Fruit fly (Drosophila melanogaster) whole organism, embryonic: ENCODE results near the gene CG3662.

Source experiments
- C15 ChIP-seq: fragments of 200-800 bp; sonication (Bioruptor generic); IDR thresholded peaks from 3 replicates; pipeline ENCODE4 v1.3.6; 2022; ENCODE audit warnings: missing biosample characterization, missing genetic modification characterization
- CG10654 ChIP-seq: fragments of 200-800 bp; sonication (Bioruptor generic); optimal IDR thresholded peaks from 2 replicates; lab custom pipeline; 2016; ENCODE audit warnings: missing biosample characterization, missing genetic modification characterization
- CG10979 ChIP-seq: fragments of 200-800 bp; sonication (Bioruptor generic); optimal IDR thresholded peaks from 2 replicates; lab custom pipeline; 2018; ENCODE audit warnings: missing biosample characterization, mild to moderate bottlenecking, missing genetic modification characterization, moderate library complexity
- CG11247 ChIP-seq: fragments of 200-800 bp; sonication (Bioruptor generic); IDR thresholded peaks from 2 replicates; pipeline ENCODE4 v1.3.6; 2022; ENCODE audit warnings: missing biosample characterization, missing genetic modification characterization
- CG11560 ChIP-seq: fragments of 200-800 bp; sonication (Bioruptor generic); IDR thresholded peaks from 3 replicates; pipeline ENCODE4 v1.3.6; 2022; ENCODE audit warnings: missing biosample characterization, missing genetic modification characterization
- CG12155 ChIP-seq: fragments of 200-800 bp; sonication (Bioruptor generic); optimal IDR thresholded peaks from 3 replicates; lab custom pipeline; 2016; ENCODE audit warnings: missing biosample characterization, missing genetic modification characterization
- CG15479 ChIP-seq: fragments of 200-800 bp; sonication (Bioruptor generic); optimal IDR thresholded peaks from 3 replicates; lab custom pipeline; 2019; ENCODE audit warnings: missing biosample characterization, mild to moderate bottlenecking, missing genetic modification characterization, moderate library complexity
- CG15696 ChIP-seq: fragments of 200-800 bp; sonication (Bioruptor generic); optimal IDR thresholded peaks from 2 replicates; lab custom pipeline; 2019; ENCODE audit warnings: missing biosample characterization, mild to moderate bottlenecking, missing genetic modification characterization, moderate library complexity
- CG17568 ChIP-seq: fragments of 200-800 bp; sonication (Bioruptor generic); optimal IDR thresholded peaks from 2 replicates; lab custom pipeline; 2018; ENCODE audit warnings: missing biosample characterization, mild to moderate bottlenecking, missing genetic modification characterization, moderate library complexity
- CG34224 ChIP-seq: fragments of 200-800 bp; sonication (Bioruptor generic); IDR thresholded peaks from 3 replicates; pipeline ENCODE4 v1.3.6; 2022; ENCODE audit warnings: missing biosample characterization, missing genetic modification characterization; ENCODE audit not compliant: partially characterized antibody
- CG3726 ChIP-seq: fragments of 200-800 bp; sonication (Bioruptor generic); IDR thresholded peaks from 3 replicates; pipeline ENCODE4, ENCODE4 v1.3.6; 2022; ENCODE audit warnings: missing biosample characterization, missing genetic modification characterization
- CG3995 ChIP-seq: fragments of 200-800 bp; sonication (Bioruptor generic); optimal IDR thresholded peaks from 3 replicates; lab custom pipeline; 2016; ENCODE audit warnings: missing biosample characterization, missing genetic modification characterization
- CG5245 ChIP-seq: fragments of 200-800 bp; sonication (Bioruptor generic); optimal IDR thresholded peaks from 3 replicates; lab custom pipeline; 2016; ENCODE audit warnings: missing biosample characterization, missing genetic modification characterization
- CG6254 ChIP-seq: fragments of 200-800 bp; sonication (Bioruptor generic); optimal IDR thresholded peaks from 3 replicates; lab custom pipeline; 2017; ENCODE audit warnings: mild to moderate bottlenecking, missing biosample characterization, missing genetic modification reagents, missing genetic modification characterization
- CG8359 ChIP-seq: fragments of 200-800 bp; sonication (Bioruptor generic); optimal IDR thresholded peaks from 2 replicates; lab custom pipeline; 2017; ENCODE audit warnings: missing biosample characterization, mild to moderate bottlenecking, missing genetic modification characterization, borderline replicate concordance
- CG9437 ChIP-seq: fragments of 200-800 bp; sonication (Bioruptor generic); optimal IDR thresholded peaks from 2 replicates; lab custom pipeline; 2018; ENCODE audit warnings: missing biosample characterization, mild to moderate bottlenecking, missing genetic modification characterization
- CG9609 ChIP-seq: fragments of 200-800 bp; sonication (Bioruptor generic); optimal IDR thresholded peaks from 3 replicates; lab custom pipeline; 2016; ENCODE audit warnings: missing biosample characterization, missing genetic modification characterization
- CG9932 ChIP-seq: fragments of 200-800 bp; sonication (Bioruptor generic); IDR thresholded peaks from 2 replicates; pipeline ENCODE4 v1.3.6; 2022; ENCODE audit warnings: missing biosample characterization, missing genetic modification characterization
- Chrac-16 ChIP-seq: fragments of 200-800 bp; sonication (Bioruptor generic); optimal IDR thresholded peaks from 3 replicates; lab custom pipeline; 2016; ENCODE audit warnings: missing biosample characterization, missing genetic modification characterization
- Deaf1 ChIP-seq: fragments of 200-800 bp; optimal IDR thresholded peaks from 3 replicates; lab custom pipeline; 2019; ENCODE audit warnings: missing biosample characterization, mild to moderate bottlenecking, missing genetic modification characterization, moderate library complexity
- Drgx ChIP-seq: fragments of 200-800 bp; sonication (Bioruptor generic); IDR thresholded peaks from 2 replicates; pipeline ENCODE4 v1.3.6; 2022; ENCODE audit warnings: missing biosample characterization, missing genetic modification characterization
- E2f2 ChIP-seq: fragments of 200-800 bp; sonication (Bioruptor generic); IDR thresholded peaks from 2 replicates; pipeline ENCODE4 v1.3.6; 2022; ENCODE audit warnings: missing biosample characterization, missing genetic modification characterization
- GATAe ChIP-seq: fragments of 200-800 bp; sonication (Bioruptor generic); conservative IDR thresholded peaks from 2 replicates; pipeline ENCODE4 v1.3.6; 2022; ENCODE audit warnings: missing biosample characterization, missing genetic modification characterization
- HLH4C ChIP-seq: fragments of 200-800 bp; sonication (Bioruptor generic); IDR thresholded peaks from 3 replicates; pipeline ENCODE4 v1.3.6; 2022; ENCODE audit warnings: missing biosample characterization, missing genetic modification characterization; ENCODE audit not compliant: partially characterized antibody
- Oaz ChIP-seq: fragments of 200-800 bp; sonication (Bioruptor generic); IDR thresholded peaks from 2 replicates; pipeline ENCODE4 v1.3.6; 2022; ENCODE audit warnings: missing biosample characterization, missing genetic modification characterization
- Pdp1 ChIP-seq, 2 experiments: fragments of 200-800 bp; sonication (Bioruptor generic); optimal IDR thresholded peaks; 3 replicates each; lab custom pipeline; 2016; ENCODE audit warnings: missing biosample characterization in 2 of 2, missing genetic modification characterization in 2 of 2, mild to moderate bottlenecking in 1 of 2, moderate library complexity in 1 of 2
- Sox102F ChIP-seq: fragments of 200-800 bp; sonication (Bioruptor generic); optimal IDR thresholded peaks from 2 replicates; lab custom pipeline; 2018; ENCODE audit warnings: missing biosample characterization, mild to moderate bottlenecking, missing genetic modification characterization, moderate library complexity
- Spps ChIP-seq: fragments of 200-800 bp; sonication (Bioruptor generic); optimal IDR thresholded peaks from 2 replicates; lab custom pipeline; 2018; ENCODE audit warnings: missing biosample characterization, mild to moderate bottlenecking, missing genetic modification characterization
- Xrp1 ChIP-seq: fragments of 200-800 bp; sonication (Bioruptor generic); IDR thresholded peaks from 2 replicates; pipeline ENCODE4 v1.3.6; 2022; ENCODE audit warnings: missing biosample characterization, missing genetic modification characterization
- cg ChIP-seq: fragments of 200-800 bp; sonication (Bioruptor generic); optimal IDR thresholded peaks from 3 replicates; lab custom pipeline; 2019; ENCODE audit warnings: missing biosample characterization, mild to moderate bottlenecking, missing genetic modification characterization, moderate library complexity
- croc ChIP-seq: fragments of 200-800 bp; sonication (Bioruptor generic); conservative IDR thresholded peaks from 3 replicates; pipeline ENCODE4 v1.3.6; 2022; ENCODE audit warnings: missing biosample characterization, missing genetic modification characterization
- crp ChIP-seq, 2 experiments: fragments of 200-800 bp; sonication (Bioruptor generic); optimal IDR thresholded peaks; 2 replicates in 1 of 2; 3 replicates in 1 of 2; lab custom pipeline; 2017; ENCODE audit warnings: missing biosample characterization in 2 of 2, missing genetic modification characterization in 2 of 2, mild to moderate bottlenecking in 1 of 2, moderate library complexity in 1 of 2
- disco-r ChIP-seq: fragments of 200-800 bp; sonication (Bioruptor generic); optimal IDR thresholded peaks from 2 replicates; lab custom pipeline; 2016; ENCODE audit warnings: missing biosample characterization, missing genetic modification characterization
- fd64A ChIP-seq: fragments of 200-800 bp; sonication (Bioruptor generic); optimal IDR thresholded peaks from 3 replicates; lab custom pipeline; 2018; ENCODE audit warnings: missing biosample characterization, mild to moderate bottlenecking, missing genetic modification characterization
- gfzf ChIP-seq: fragments of 200-800 bp; sonication (Bioruptor generic); optimal IDR thresholded peaks from 2 replicates; lab custom pipeline; 2016; ENCODE audit warnings: missing biosample characterization, mild to moderate bottlenecking, missing genetic modification characterization, moderate library complexity
- h ChIP-seq: fragments of >200 bp; optimal IDR thresholded peaks from 2 replicates; lab custom pipeline; 2017
- insv ChIP-seq, 2 experiments: fragments of 200-800 bp; sonication (Bioruptor generic); optimal IDR thresholded peaks; 3 replicates each; lab custom pipeline; 2016 to 2018; ENCODE audit warnings: missing biosample characterization in 2 of 2, missing genetic modification characterization in 2 of 2
- kay ChIP-seq: fragments of 200-800 bp; sonication (Bioruptor generic); optimal IDR thresholded peaks from 2 replicates; lab custom pipeline; 2016; ENCODE audit warnings: missing biosample characterization, missing genetic modification characterization
- ken ChIP-seq: fragments of 200-800 bp; sonication (Bioruptor generic); IDR thresholded peaks from 3 replicates; pipeline ENCODE4 v1.3.6; 2022; ENCODE audit warnings: missing biosample characterization, missing genetic modification characterization
- luna ChIP-seq: fragments of 200-800 bp; sonication (Bioruptor generic); optimal IDR thresholded peaks from 2 replicates; lab custom pipeline; 2016; ENCODE audit warnings: missing biosample characterization, missing genetic modification characterization
- mam ChIP-seq: fragments of 200-800 bp; sonication (Bioruptor generic); optimal IDR thresholded peaks from 3 replicates; lab custom pipeline; 2016; ENCODE audit warnings: missing biosample characterization, missing genetic modification characterization
- prd ChIP-seq, 3 experiments: fragments of >200 bp in 2 of 3; fragments of 200-800 bp in 1 of 3; sonication (Bioruptor generic) in 1 of 3; optimal IDR thresholded peaks in 2 of 3; IDR thresholded peaks in 1 of 3; 2 replicates in 2 of 3; 3 replicates in 1 of 3; pipeline versions ENCODE4 v1.3.6 to Lab custom; 2017 to 2022; ENCODE audit warnings: missing biosample characterization in 1 of 3, missing genetic modification characterization in 1 of 3
- scrt ChIP-seq: fragments of 200-800 bp; sonication (Bioruptor generic); optimal IDR thresholded peaks from 2 replicates; lab custom pipeline; 2018; ENCODE audit warnings: missing biosample characterization, mild to moderate bottlenecking, missing genetic modification characterization, moderate library complexity
- sens ChIP-seq: fragments of 200-800 bp; sonication (Bioruptor generic); peaks from one replicate; lab custom pipeline; 2016; ENCODE audit warnings: missing biosample characterization, missing genetic modification characterization
- sisA ChIP-seq: fragments of 200-800 bp; sonication (Bioruptor generic); IDR thresholded peaks from 2 replicates; pipeline ENCODE4 v1.3.6; 2022; ENCODE audit warnings: missing biosample characterization, missing genetic modification characterization
- tna ChIP-seq: fragments of 200-800 bp; sonication (Bioruptor generic); IDR thresholded peaks from 2 replicates; pipeline ENCODE4 v1.3.6; 2022; ENCODE audit warnings: missing biosample characterization, missing genetic modification characterization; ENCODE audit not compliant: partially characterized antibody
- twi ChIP-seq: fragments of 200-800 bp; optimal IDR thresholded peaks from 2 replicates; lab custom pipeline; 2019; ENCODE audit warnings: missing biosample characterization, mild to moderate bottlenecking, missing genetic modification characterization, moderate library complexity
- wdn ChIP-seq: fragments of 200-800 bp; sonication (Bioruptor generic); IDR thresholded peaks from 2 replicates; pipeline ENCODE4 v1.3.6; 2022; ENCODE audit warnings: missing biosample characterization, missing genetic modification characterization
- zen ChIP-seq: fragments of 200-800 bp; sonication (Bioruptor generic); optimal IDR thresholded peaks from 3 replicates; lab custom pipeline; 2018; ENCODE audit warnings: missing biosample characterization, mild to moderate bottlenecking, missing genetic modification characterization, moderate library complexity

Gene CG3662

dm6 chr2L:850727-851257 is 29.7 kb downstream of the CG3662 start, which contains the start of gene drongo (continued):
- no peak for TF ChIP-seq GATAe (GFP tag; lab: Robert Waterston, UW)
- TF ChIP-seq croc (GFP tag; lab: Robert Waterston, UW), result no peak
- no peak for TF ChIP-seq Spps
- TF ChIP-seq scrt (GFP tag; lab: Kevin White, UChicago), result peak; percentile 45
- TF ChIP-seq prd (optimal IDR thresholded peaks at IDR 0.05; lab: Kevin White, UChicago), result no peak
- 0 out of 3 replicates have a peak, but pooled peaks have one; percentile 15 for TF ChIP-seq prd (GFP tag; IDR thresholded peaks at IDR 0.05; lab: Robert Waterston, UW)
- peak; percentile 80 for TF ChIP-seq cg (GFP tag; lab: Kevin White, UChicago)
- TF ChIP-seq CG12155, result peak; percentile 60
- peak; percentile 33; the same call in 1 of the 2 replicates for TF ChIP-seq CG11247 (GFP tag; lab: Robert Waterston, UW)
- TF ChIP-seq luna (GFP tag; lab: Kevin White, UChicago), result no peak
- TF ChIP-seq CG3995, result peak; percentile 17
- TF ChIP-seq Xrp1, result 0 out of 2 replicates have a peak, but pooled peaks have one; percentile 30
- TF ChIP-seq mam (GFP tag; lab: Kevin White, UChicago), result no peak
- TF ChIP-seq insv (GFP tag; optimal IDR thresholded peaks at IDR 0.05; lab: Kevin White, UChicago), result peak in 1 of 2 experiments; percentile 54
- TF ChIP-seq Chrac-16 (GFP tag; lab: Kevin White, UChicago), result no peak
- TF ChIP-seq wdn, result no peak
- TF ChIP-seq CG6254, result no peak
- TF ChIP-seq CG10654 (GFP tag; lab: Kevin White, UChicago), result no peak
- no peak for TF ChIP-seq sisA (GFP tag; lab: Robert Waterston, UW)
- TF ChIP-seq CG15696 (tag; lab: Kevin White, UChicago), result no peak
- no peak for TF ChIP-seq crp (GFP tag; optimal IDR thresholded peaks at IDR 0.05; lab: Kevin White, UChicago)
- peak; percentile 100 for TF ChIP-seq gfzf (GFP tag; lab: Kevin White, UChicago)
- peak; percentile 97 for TF ChIP-seq E2f2 (GFP tag; lab: Robert Waterston, UW)
- peak; percentile 31; the same call in 2 of the 3 replicates for TF ChIP-seq CG34224 (GFP tag; lab: Robert Waterston, UW)
- no peak for TF ChIP-seq twi (tag; lab: Kevin White, UChicago)
- peak; percentile 82 for TF ChIP-seq Deaf1 (tag; lab: Kevin White, UChicago)
- TF ChIP-seq ken (GFP tag; lab: Robert Waterston, UW), result peak; percentile 59; the same call in 1 of the 3 replicates
- TF ChIP-seq CG9932 (GFP tag; lab: Robert Waterston, UW), result peak; percentile 32; the same call in 1 of the 2 replicates
- no peak for TF ChIP-seq CG17568 (GFP tag; lab: Kevin White, UChicago)
- no peak for TF ChIP-seq disco-r (GFP tag; lab: Kevin White, UChicago)
- TF ChIP-seq CG3726 (GFP tag; lab: Robert Waterston, UW), result no peak
- no peak for TF ChIP-seq CG10979
- peak in 1 of 2 experiments; percentile 29 for TF ChIP-seq Pdp1 (GFP tag; optimal IDR thresholded peaks at IDR 0.05; lab: Kevin White, UChicago)
- peak; percentile 28 for TF ChIP-seq CG9437
- no peak for TF ChIP-seq zen
- TF ChIP-seq kay (GFP tag; lab: Kevin White, UChicago), result peak; percentile 14
- TF ChIP-seq sens (GFP tag; lab: Kevin White, UChicago), result peak; percentile 86
- peak; percentile 43 for TF ChIP-seq HLH4C (GFP tag; lab: Robert Waterston, UW)
- peak; percentile 94 for TF ChIP-seq CG15479 (GFP tag; lab: Kevin White, UChicago)
- TF ChIP-seq tna (GFP tag; lab: Robert Waterston, UW), result peak; percentile 50; the same call in 1 of the 2 replicates
- no peak for TF ChIP-seq C15 (GFP tag; lab: Robert Waterston, UW)
- TF ChIP-seq CG5245, result no peak
- no peak for TF ChIP-seq h
- no peak for TF ChIP-seq Sox102F (GFP tag; lab: Kevin White, UChicago)
- TF ChIP-seq Drgx (GFP tag; lab: Robert Waterston, UW), result 0 out of 2 replicates have a peak, but pooled peaks have one; percentile 23
- peak; percentile 87 for TF ChIP-seq CG11560 (tag; lab: Robert Waterston, UW)
- peak; percentile 45 for TF ChIP-seq fd64A
- no peak for TF ChIP-seq Oaz (GFP tag; lab: Robert Waterston, UW)
- peak; percentile 2 for TF ChIP-seq CG9609 (GFP tag; lab: Kevin White, UChicago)
- no peak for TF ChIP-seq CG8359 (GFP tag; lab: Kevin White, UChicago)
